Fruit fly (Drosophila melanogaster) whole organism: Measurements from ENCODE around the gene Dysb.

ENCODE experiments used
- CG8478 ChIP-seq: fragments of >200 bp; optimal IDR thresholded peaks from 2 replicates; lab custom pipeline; 2018; ENCODE audit warnings: inconsistent platforms
- Dll ChIP-seq: fragments of >200 bp; optimal IDR thresholded peaks from 2 replicates; lab custom pipeline; 2017
- psq ChIP-seq: fragments of >200 bp; optimal IDR thresholded peaks from 2 replicates; lab custom pipeline; 2017
- usp ChIP-seq: fragments of >200 bp; optimal IDR thresholded peaks from 2 replicates; lab custom pipeline; 2017; ENCODE audit warnings: missing biosample characterization, missing genetic modification characterization, mixed read lengths

DNA sequence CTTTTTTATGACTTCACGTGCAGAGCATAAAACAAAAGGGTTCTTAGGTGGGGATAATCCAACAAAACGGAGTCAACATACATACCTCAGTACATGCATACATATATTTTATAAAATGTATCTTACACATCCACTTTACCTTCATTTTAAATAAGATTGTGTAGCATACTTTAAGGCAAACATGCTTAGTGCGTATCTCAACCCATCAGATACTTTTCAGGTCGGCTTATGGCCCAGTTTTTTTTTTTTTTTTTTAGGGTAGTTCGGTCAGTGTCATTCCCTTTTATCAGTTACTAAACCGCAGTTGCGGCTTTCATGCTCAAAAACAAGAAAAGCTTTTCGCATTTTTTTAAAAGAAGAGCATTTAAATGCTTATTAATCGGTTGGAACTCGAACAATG lies 24.4 kb downstream of the Dysb start, which contains the start of gene NijB:
- TF ChIP-seq psq (lab: Kevin White, UChicago) (no peak), CG8478 (no peak), usp (GFP tag; lab: Kevin White, UChicago) (no peak), Dll (lab: Kevin White, UChicago) (no peak)
